Fruit fly (Drosophila melanogaster) whole organism, embryonic: Measurements from ENCODE around the gene CG10663.

ENCODE experiments used
- ATbp ChIP-seq: fragments of 200-800 bp; sonication (Bioruptor generic); optimal IDR thresholded peaks from 2 replicates; lab custom pipeline; 2017; ENCODE audit warnings: missing biosample characterization, mild to moderate bottlenecking, missing genetic modification characterization, missing genetic modification reagents
- Abd-B ChIP-seq: fragments of 200-800 bp; sonication (Bioruptor generic); optimal IDR thresholded peaks from 2 replicates; lab custom pipeline; 2018; ENCODE audit warnings: missing biosample characterization, mild to moderate bottlenecking, missing genetic modification characterization, moderate library complexity
- BEAF-32 ChIP-seq: fragments of 200-800 bp; sonication (Bioruptor generic); optimal IDR thresholded peaks from 3 replicates; lab custom pipeline; 2017; ENCODE audit warnings: missing biosample characterization, missing genetic modification characterization, mild to moderate bottlenecking, moderate library complexity, missing genetic modification reagents
- CG10147 ChIP-seq: fragments of 200-800 bp; sonication (Bioruptor generic); optimal IDR thresholded peaks from 2 replicates; lab custom pipeline; 2019; ENCODE audit warnings: missing biosample characterization, mild to moderate bottlenecking, missing genetic modification characterization, moderate library complexity
- CG10267 ChIP-seq: fragments of 200-800 bp; sonication (Bioruptor generic); optimal IDR thresholded peaks from 2 replicates; lab custom pipeline; 2018; ENCODE audit warnings: missing biosample characterization, mild to moderate bottlenecking, missing genetic modification characterization, moderate library complexity
- CG11560 ChIP-seq: fragments of 200-800 bp; sonication (Bioruptor generic); IDR thresholded peaks from 3 replicates; pipeline ENCODE4 v1.3.6; 2022; ENCODE audit warnings: missing biosample characterization, missing genetic modification characterization
- CG1233 ChIP-seq: fragments of 200-800 bp; sonication (Bioruptor generic); optimal IDR thresholded peaks from 4 replicates; lab custom pipeline; 2018; ENCODE audit warnings: missing biosample characterization, mild to moderate bottlenecking, missing genetic modification characterization
- CG12744 ChIP-seq: fragments of 200-800 bp; sonication (Bioruptor generic); optimal IDR thresholded peaks from 2 replicates; lab custom pipeline; 2016; ENCODE audit warnings: missing biosample characterization, missing genetic modification characterization
- CG13123 ChIP-seq: fragments of 200-800 bp; sonication (Bioruptor generic); optimal IDR thresholded peaks from 2 replicates; lab custom pipeline; 2016; ENCODE audit warnings: missing biosample characterization, missing genetic modification characterization
- CG2129 ChIP-seq: fragments of 200-800 bp; sonication (Bioruptor generic); IDR thresholded peaks from 2 replicates; pipeline ENCODE4 v1.3.6; 2022; ENCODE audit warnings: missing biosample characterization, missing genetic modification characterization; ENCODE audit not compliant: partially characterized antibody
- CG2678 ChIP-seq: fragments of 200-800 bp; sonication (Bioruptor generic); optimal IDR thresholded peaks from 3 replicates; lab custom pipeline; 2019; ENCODE audit warnings: missing biosample characterization, mild to moderate bottlenecking, missing genetic modification characterization, moderate library complexity
- CG4360 ChIP-seq: fragments of 200-800 bp; sonication (Bioruptor generic); IDR thresholded peaks from 2 replicates; pipeline ENCODE4 v1.3.6; 2022; ENCODE audit warnings: missing biosample characterization, missing genetic modification characterization
- CG6175 ChIP-seq: fragments of 200-800 bp; sonication (Bioruptor generic); IDR thresholded peaks from 3 replicates; pipeline ENCODE4 v1.3.6; 2022; ENCODE audit warnings: missing biosample characterization, missing genetic modification characterization
- CG7372 ChIP-seq: fragments of 200-800 bp; sonication (Bioruptor generic); IDR thresholded peaks from 2 replicates; pipeline ENCODE4 v1.3.6; 2022; ENCODE audit warnings: missing biosample characterization, missing genetic modification characterization
- CG7963 ChIP-seq: fragments of 200-800 bp; sonication (Bioruptor generic); IDR thresholded peaks from 3 replicates; pipeline ENCODE4 v1.3.6; 2022; ENCODE audit warnings: missing biosample characterization, missing genetic modification characterization; ENCODE audit not compliant: partially characterized antibody
- CG8359 ChIP-seq: fragments of 200-800 bp; sonication (Bioruptor generic); optimal IDR thresholded peaks from 2 replicates; lab custom pipeline; 2017; ENCODE audit warnings: missing biosample characterization, mild to moderate bottlenecking, missing genetic modification characterization, borderline replicate concordance
- CG9437 ChIP-seq: fragments of 200-800 bp; sonication (Bioruptor generic); optimal IDR thresholded peaks from 2 replicates; lab custom pipeline; 2018; ENCODE audit warnings: missing biosample characterization, mild to moderate bottlenecking, missing genetic modification characterization
- CG9817 ChIP-seq: fragments of 200-800 bp; sonication (Bioruptor generic); optimal IDR thresholded peaks from 2 replicates; lab custom pipeline; 2018; ENCODE audit warnings: missing biosample characterization, mild to moderate bottlenecking, missing genetic modification characterization, moderate library complexity
- CG9876 ChIP-seq: fragments of 200-800 bp; sonication (Bioruptor generic); optimal IDR thresholded peaks from 2 replicates; lab custom pipeline; 2016; ENCODE audit warnings: missing biosample characterization, missing genetic modification characterization
- D19A ChIP-seq: fragments of 200-800 bp; optimal IDR thresholded peaks from 3 replicates; lab custom pipeline; 2019; ENCODE audit warnings: missing biosample characterization, mild to moderate bottlenecking, missing genetic modification characterization, moderate library complexity
- ERR ChIP-seq: fragments of 200-800 bp; sonication (Bioruptor generic); optimal IDR thresholded peaks from 2 replicates; lab custom pipeline; 2016; ENCODE audit warnings: missing biosample characterization, missing genetic modification characterization
- Hand ChIP-seq: fragments of 200-800 bp; sonication (Bioruptor generic); optimal IDR thresholded peaks from 2 replicates; lab custom pipeline; 2017; ENCODE audit warnings: mild to moderate bottlenecking, missing biosample characterization, missing genetic modification reagents, missing genetic modification characterization
- HmgZ ChIP-seq: fragments of 200-800 bp; sonication (Bioruptor generic); optimal IDR thresholded peaks from 2 replicates; lab custom pipeline; 2018; ENCODE audit warnings: missing biosample characterization, mild to moderate bottlenecking, missing genetic modification characterization
- Med ChIP-seq: fragments of 200-800 bp; sonication (Bioruptor generic); peaks from one replicate; lab custom pipeline; 2016; ENCODE audit warnings: missing biosample characterization, missing genetic modification characterization, mild to moderate bottlenecking, inconsistent platforms, moderate library complexity
- Mrtf ChIP-seq: fragments of 200-800 bp; sonication (Bioruptor generic); IDR thresholded peaks from 3 replicates; pipeline ENCODE4 v1.3.6; 2022; ENCODE audit warnings: missing biosample characterization, missing genetic modification characterization
- Pdp1 ChIP-seq, 2 experiments: fragments of 200-800 bp; sonication (Bioruptor generic); optimal IDR thresholded peaks; 3 replicates each; lab custom pipeline; 2016; ENCODE audit warnings: missing biosample characterization in 2 of 2, missing genetic modification characterization in 2 of 2, mild to moderate bottlenecking in 1 of 2, moderate library complexity in 1 of 2
- br ChIP-seq: fragments of >200 bp; optimal IDR thresholded peaks from 2 replicates; lab custom pipeline; 2017
- cas ChIP-seq: fragments of 200-800 bp; sonication (Bioruptor generic); IDR thresholded peaks from 2 replicates; pipeline ENCODE4 v1.3.6; 2022; ENCODE audit warnings: missing biosample characterization, missing genetic modification characterization
- dmrt99B ChIP-seq: fragments of 200-800 bp; sonication (Bioruptor generic); optimal IDR thresholded peaks from 2 replicates; lab custom pipeline; 2018; ENCODE audit warnings: missing biosample characterization, mild to moderate bottlenecking, missing genetic modification characterization, moderate library complexity
- eve ChIP-seq, 2 experiments: fragments of >200 bp; optimal IDR thresholded peaks; 2 replicates each; lab custom pipeline; 2017; ENCODE audit warnings: missing biosample characterization in 2 of 2, missing genetic modification characterization in 2 of 2
- fd102C ChIP-seq: fragments of 200-800 bp; sonication (Bioruptor generic); optimal IDR thresholded peaks from 2 replicates; lab custom pipeline; 2018; ENCODE audit warnings: missing biosample characterization, mild to moderate bottlenecking, missing genetic modification characterization, moderate library complexity
- jing ChIP-seq: fragments of 200-800 bp; sonication (Bioruptor generic); optimal IDR thresholded peaks from 2 replicates; lab custom pipeline; 2018; ENCODE audit warnings: missing biosample characterization, mild to moderate bottlenecking, missing genetic modification characterization
- jumu ChIP-seq: fragments of 200-800 bp; sonication (Bioruptor generic); optimal IDR thresholded peaks from 3 replicates; lab custom pipeline; 2016; ENCODE audit warnings: missing biosample characterization, missing genetic modification characterization
- kah ChIP-seq: fragments of 200-800 bp; sonication (Bioruptor generic); optimal IDR thresholded peaks from 2 replicates; lab custom pipeline; 2018; ENCODE audit warnings: missing biosample characterization, mild to moderate bottlenecking, missing genetic modification characterization
- kni ChIP-seq: fragments of 200-800 bp; sonication (Bioruptor generic); optimal IDR thresholded peaks from 3 replicates; lab custom pipeline; 2017; ENCODE audit warnings: mild to moderate bottlenecking, missing biosample characterization, missing genetic modification reagents, missing genetic modification characterization
- nmo ChIP-seq: fragments of 200-800 bp; sonication (Bioruptor generic); optimal IDR thresholded peaks from 2 replicates; lab custom pipeline; 2018; ENCODE audit warnings: missing biosample characterization, mild to moderate bottlenecking, missing genetic modification characterization, moderate library complexity
- onecut ChIP-seq: fragments of 200-800 bp; sonication (Bioruptor generic); IDR thresholded peaks from 2 replicates; pipeline ENCODE4 v1.3.6; 2022; ENCODE audit warnings: missing biosample characterization, missing genetic modification characterization
- phol ChIP-seq: fragments of 200-800 bp; sonication (Bioruptor generic); optimal IDR thresholded peaks from 3 replicates; lab custom pipeline; 2018; ENCODE audit warnings: missing biosample characterization, mild to moderate bottlenecking, missing genetic modification characterization, moderate library complexity
- ranshi ChIP-seq: fragments of 200-800 bp; sonication (Bioruptor generic); IDR thresholded peaks from 2 replicates; pipeline ENCODE4 v1.3.6; 2022; ENCODE audit warnings: missing biosample characterization, missing genetic modification characterization
- rib ChIP-seq: fragments of 200-800 bp; sonication (Bioruptor generic); IDR thresholded peaks from 2 replicates; pipeline ENCODE4 v1.3.6; 2022; ENCODE audit warnings: missing biosample characterization, missing genetic modification characterization
- sens ChIP-seq: fragments of 200-800 bp; sonication (Bioruptor generic); peaks from one replicate; lab custom pipeline; 2016; ENCODE audit warnings: missing biosample characterization, missing genetic modification characterization
- shn ChIP-seq: fragments of 200-800 bp; sonication (Bioruptor generic); optimal IDR thresholded peaks from 3 replicates; lab custom pipeline; 2016; ENCODE audit warnings: missing biosample characterization, missing genetic modification characterization
- sna ChIP-seq: fragments of 200-800 bp; sonication (Bioruptor generic); IDR thresholded peaks from 2 replicates; pipeline ENCODE4 v1.3.6; 2022; ENCODE audit warnings: missing biosample characterization, missing genetic modification characterization; ENCODE audit not compliant: partially characterized antibody
- tll ChIP-seq, 2 experiments: fragments of 200-800 bp in 1 of 2; fragments of >200 bp in 1 of 2; sonication (Bioruptor generic) in 1 of 2; optimal IDR thresholded peaks; 2 replicates each; lab custom pipeline; 2017 to 2019; ENCODE audit warnings: missing biosample characterization in 2 of 2, missing genetic modification characterization in 2 of 2, mild to moderate bottlenecking in 1 of 2, moderate library complexity in 1 of 2
- ttk ChIP-seq: fragments of 200-800 bp; sonication (Bioruptor generic); IDR thresholded peaks from 2 replicates; pipeline ENCODE4 v2.1.2; 2022; ENCODE audit warnings: missing biosample characterization, missing genetic modification characterization
- tup ChIP-seq: fragments of 200-800 bp; sonication (Bioruptor generic); optimal IDR thresholded peaks from 2 replicates; lab custom pipeline; 2016; ENCODE audit warnings: missing biosample characterization, mild to moderate bottlenecking, missing genetic modification characterization, moderate library complexity
- twi ChIP-seq: fragments of 200-800 bp; optimal IDR thresholded peaks from 2 replicates; lab custom pipeline; 2019; ENCODE audit warnings: missing biosample characterization, mild to moderate bottlenecking, missing genetic modification characterization, moderate library complexity
- tx ChIP-seq: fragments of 200-800 bp; sonication (Bioruptor generic); optimal IDR thresholded peaks from 2 replicates; lab custom pipeline; 2016; ENCODE audit warnings: missing biosample characterization, missing genetic modification characterization
- vfl ChIP-seq: fragments of 200-800 bp; sonication (Bioruptor generic); optimal IDR thresholded peaks from 2 replicates; lab custom pipeline; 2016; ENCODE audit warnings: missing biosample characterization, missing genetic modification characterization
- zf30C ChIP-seq: fragments of 200-800 bp; sonication (Bioruptor generic); optimal IDR thresholded peaks from 3 replicates; lab custom pipeline; 2018; ENCODE audit warnings: missing biosample characterization, mild to moderate bottlenecking, missing genetic modification characterization

The CG10663 gene

dm6 chr3L:12514762-12515215, 30.0 kb upstream of the CG10663 start, which contains the start of the genes sti and tral (continued):
- TF ChIP-seq kah (GFP tag; lab: Kevin White, UChicago) = peak; percentile 36
- TF ChIP-seq CG12744 (GFP tag; lab: Kevin White, UChicago) = peak; percentile 90
- peak; percentile 47 for TF ChIP-seq D19A (tag; lab: Kevin White, UChicago)
- peak; percentile 88 for TF ChIP-seq nmo (GFP tag; lab: Kevin White, UChicago)
- peak; percentile 91 for TF ChIP-seq CG9876 (GFP tag; lab: Kevin White, UChicago)
- TF ChIP-seq ttk (GFP tag; lab: Robert Waterston, UW) = peak; percentile 84
- peak; percentile 71 for TF ChIP-seq dmrt99B (tag; lab: Kevin White, UChicago)
- TF ChIP-seq vfl (GFP tag; lab: Kevin White, UChicago) = peak; percentile 93
- TF ChIP-seq CG8359 = peak; percentile 59
- TF ChIP-seq fd102C (GFP tag; lab: Kevin White, UChicago) = peak; percentile 44
- peak; percentile 99 for TF ChIP-seq CG10267 (tag; lab: Kevin White, UChicago)
- no peak for TF ChIP-seq tll (GFP tag; optimal IDR thresholded peaks at IDR 0.05; lab: Kevin White, UChicago)
- peak; percentile 64 for TF ChIP-seq jing (GFP tag; lab: Kevin White, UChicago)
- TF ChIP-seq CG9437 = peak; percentile 61
- TF ChIP-seq CG2678 (tag; lab: Kevin White, UChicago) = peak; percentile 82
- TF ChIP-seq Med (GFP tag; lab: Kevin White, UChicago) = peak; percentile 99
- peak; percentile 46 for TF ChIP-seq onecut (GFP tag; lab: Robert Waterston, UW)
- TF ChIP-seq rib (GFP tag; lab: Robert Waterston, UW) = peak; percentile 85
- peak; percentile 97 for TF ChIP-seq jumu (GFP tag; lab: Kevin White, UChicago)
- peak; percentile 91 for TF ChIP-seq tup (GFP tag; lab: Kevin White, UChicago)
- peak; percentile 81 for TF ChIP-seq CG11560 (tag; lab: Robert Waterston, UW)
- no peak for TF ChIP-seq CG2129
- TF ChIP-seq CG6175 (GFP tag; lab: Robert Waterston, UW) = peak; percentile 78
- peak; percentile 92 for TF ChIP-seq CG9817 (tag; lab: Kevin White, UChicago)
- TF ChIP-seq CG13123 (GFP tag; lab: Kevin White, UChicago) = peak; percentile 88
- TF ChIP-seq eve (GFP tag; optimal IDR thresholded peaks at IDR 0.05; lab: Kevin White, UChicago) = peak in 1 of 2 experiments; percentile 13
- TF ChIP-seq ATbp = peak; percentile 60
- TF ChIP-seq shn (GFP tag; lab: Kevin White, UChicago) = peak; percentile 92
- peak; percentile 58 for TF ChIP-seq BEAF-32 (GFP tag; lab: Kevin White, UChicago)
- TF ChIP-seq Hand (GFP tag; lab: Kevin White, UChicago) = peak; percentile 56
- peak; percentile 81; the same call in 1 of the 2 replicates for TF ChIP-seq cas (GFP tag; lab: Robert Waterston, UW)
- TF ChIP-seq twi (tag; lab: Kevin White, UChicago) = peak; percentile 69
- peak; percentile 80 for TF ChIP-seq Mrtf
- TF ChIP-seq zf30C (GFP tag; lab: Kevin White, UChicago) = peak; percentile 18
- no peak for TF ChIP-seq br (lab: Kevin White, UChicago)
- TF ChIP-seq CG7372 (GFP tag; lab: Robert Waterston, UW) = peak; percentile 83
- peak; percentile 86 for TF ChIP-seq ERR
- no peak for TF ChIP-seq CG7963 (GFP tag; lab: Robert Waterston, UW)
- TF ChIP-seq CG1233 (GFP tag; lab: Kevin White, UChicago) = peak; percentile 82
- TF ChIP-seq Pdp1 (GFP tag; optimal IDR thresholded peaks at IDR 0.05; lab: Kevin White, UChicago) = peak; percentile 84 to 95
- TF ChIP-seq ranshi = peak; percentile 86
- TF ChIP-seq tx = peak; percentile 95
- peak; percentile 98 for TF ChIP-seq sens (GFP tag; lab: Kevin White, UChicago)
- peak; percentile 82 for TF ChIP-seq CG10147 (GFP tag; lab: Kevin White, UChicago)
- TF ChIP-seq phol (tag; lab: Kevin White, UChicago) = peak; percentile 88
- TF ChIP-seq sna = 0 out of 2 replicates have a peak, but pooled peaks have one; percentile 17
- TF ChIP-seq kni (GFP tag; lab: Kevin White, UChicago) = peak; percentile 83
- peak; percentile 18; the same call in 1 of the 2 replicates for TF ChIP-seq CG4360 (GFP tag; lab: Robert Waterston, UW)
- no peak for TF ChIP-seq Abd-B (GFP tag; lab: Kevin White, UChicago)
- TF ChIP-seq HmgZ = peak; percentile 95
